Fruit fly (Drosophila melanogaster) whole organism, embryonic: ENCODE data around the gene Mis12.

Source experiments
- CG10274 ChIP-seq: fragments of 200-800 bp; sonication (Bioruptor generic); optimal IDR thresholded peaks from 3 replicates; lab custom pipeline; 2017; ENCODE audit warnings: missing biosample characterization, mild to moderate bottlenecking, missing genetic modification characterization
- CG10543 ChIP-seq: fragments of 200-800 bp; sonication (Bioruptor generic); optimal IDR thresholded peaks from 3 replicates; lab custom pipeline; 2017; ENCODE audit warnings: missing biosample characterization, mild to moderate bottlenecking, missing genetic modification characterization, moderate library complexity
- CG10654 ChIP-seq: fragments of 200-800 bp; sonication (Bioruptor generic); optimal IDR thresholded peaks from 2 replicates; lab custom pipeline; 2016; ENCODE audit warnings: missing biosample characterization, missing genetic modification characterization
- CG11247 ChIP-seq: fragments of 200-800 bp; sonication (Bioruptor generic); IDR thresholded peaks from 2 replicates; pipeline ENCODE4 v1.3.6; 2022; ENCODE audit warnings: missing biosample characterization, missing genetic modification characterization
- CG1233 ChIP-seq: fragments of 200-800 bp; sonication (Bioruptor generic); optimal IDR thresholded peaks from 4 replicates; lab custom pipeline; 2018; ENCODE audit warnings: missing biosample characterization, mild to moderate bottlenecking, missing genetic modification characterization
- CG12391 ChIP-seq: fragments of 200-800 bp; sonication (Bioruptor generic); optimal IDR thresholded peaks from 3 replicates; lab custom pipeline; 2018; ENCODE audit warnings: missing biosample characterization, mild to moderate bottlenecking, missing genetic modification characterization, moderate library complexity
- CG14014 ChIP-seq: fragments of 200-800 bp; sonication (Bioruptor generic); IDR thresholded peaks from 2 replicates; pipeline ENCODE4 v1.3.6; 2022; ENCODE audit warnings: missing biosample characterization, missing genetic modification characterization
- CG14710 ChIP-seq: fragments of 200-800 bp; sonication (Bioruptor generic); optimal IDR thresholded peaks from 3 replicates; lab custom pipeline; 2019; ENCODE audit warnings: missing biosample characterization, mild to moderate bottlenecking, missing genetic modification characterization, moderate library complexity
- CG14965 ChIP-seq: fragments of 200-800 bp; sonication (Bioruptor generic); optimal IDR thresholded peaks from 2 replicates; lab custom pipeline; 2016; ENCODE audit warnings: missing biosample characterization, missing genetic modification characterization, borderline replicate concordance
- CG15073 ChIP-seq: fragments of 200-800 bp; sonication (Bioruptor generic); optimal IDR thresholded peaks from 2 replicates; lab custom pipeline; 2016; ENCODE audit warnings: missing biosample characterization, missing genetic modification characterization
- CG1603 ChIP-seq: fragments of 200-800 bp; sonication (Bioruptor generic); optimal IDR thresholded peaks from 2 replicates; lab custom pipeline; 2019; ENCODE audit warnings: missing biosample characterization, mild to moderate bottlenecking, missing genetic modification characterization, moderate library complexity
- CG18011 ChIP-seq: fragments of 200-800 bp; sonication (Bioruptor generic); optimal IDR thresholded peaks from 2 replicates; lab custom pipeline; 2017; ENCODE audit warnings: missing biosample characterization, missing genetic modification characterization, mild to moderate bottlenecking, moderate library complexity, missing genotype
- CG31224 ChIP-seq: fragments of 200-800 bp; sonication (Bioruptor generic); IDR thresholded peaks from 2 replicates; pipeline ENCODE4 v1.3.6; 2022; ENCODE audit warnings: missing biosample characterization, missing genetic modification characterization
- CG31388 ChIP-seq: fragments of 200-800 bp; sonication (Bioruptor generic); optimal IDR thresholded peaks from 2 replicates; lab custom pipeline; 2016; ENCODE audit warnings: missing biosample characterization, missing genetic modification characterization
- CG4360 ChIP-seq: fragments of 200-800 bp; sonication (Bioruptor generic); IDR thresholded peaks from 2 replicates; pipeline ENCODE4 v1.3.6; 2022; ENCODE audit warnings: missing biosample characterization, missing genetic modification characterization
- CG5953 ChIP-seq: fragments of 200-800 bp; sonication (Bioruptor generic); IDR thresholded peaks from 2 replicates; pipeline ENCODE4 v1.3.6; 2022; ENCODE audit warnings: missing biosample characterization, missing genetic modification characterization
- CG7357 ChIP-seq: fragments of 200-800 bp; sonication (Bioruptor generic); IDR thresholded peaks from 3 replicates; pipeline ENCODE4 v1.3.6; 2022; ENCODE audit warnings: missing biosample characterization, missing genetic modification characterization
- CG8089 ChIP-seq: fragments of 200-800 bp; sonication (Bioruptor generic); optimal IDR thresholded peaks from 3 replicates; lab custom pipeline; 2016; ENCODE audit warnings: missing biosample characterization, missing genetic modification characterization
- CHES-1-like ChIP-seq: fragments of 200-800 bp; sonication (Bioruptor generic); optimal IDR thresholded peaks from 2 replicates; lab custom pipeline; 2016; ENCODE audit warnings: missing biosample characterization, missing genetic modification characterization
- CoRest ChIP-seq: fragments of 200-800 bp; sonication (Bioruptor generic); optimal IDR thresholded peaks from 3 replicates; lab custom pipeline; 2018; ENCODE audit warnings: missing biosample characterization, mild to moderate bottlenecking, missing genetic modification characterization, moderate library complexity
- Dip3 ChIP-seq: fragments of 200-800 bp; sonication (Bioruptor generic); optimal IDR thresholded peaks from 3 replicates; lab custom pipeline; 2016; ENCODE audit warnings: missing biosample characterization, missing genetic modification characterization
- HHEX ChIP-seq: fragments of 200-800 bp; sonication (Bioruptor generic); optimal IDR thresholded peaks from 3 replicates; lab custom pipeline; 2017; ENCODE audit warnings: missing biosample characterization, mild to moderate bottlenecking, missing genetic modification characterization, missing genetic modification reagents
- Hand ChIP-seq: fragments of 200-800 bp; sonication (Bioruptor generic); optimal IDR thresholded peaks from 2 replicates; lab custom pipeline; 2017; ENCODE audit warnings: mild to moderate bottlenecking, missing biosample characterization, missing genetic modification reagents, missing genetic modification characterization
- Hr39 ChIP-seq: fragments of >200 bp; optimal IDR thresholded peaks from 2 replicates; lab custom pipeline; 2017
- Mad ChIP-seq: fragments of 200-800 bp; sonication (Bioruptor generic); optimal IDR thresholded peaks from 2 replicates; lab custom pipeline; 2016; ENCODE audit warnings: missing biosample characterization, missing genetic modification characterization
- Med ChIP-seq: fragments of 200-800 bp; sonication (Bioruptor generic); peaks from one replicate; lab custom pipeline; 2016; ENCODE audit warnings: missing biosample characterization, missing genetic modification characterization, mild to moderate bottlenecking, inconsistent platforms, moderate library complexity
- Sox102F ChIP-seq: fragments of 200-800 bp; sonication (Bioruptor generic); optimal IDR thresholded peaks from 2 replicates; lab custom pipeline; 2018; ENCODE audit warnings: missing biosample characterization, mild to moderate bottlenecking, missing genetic modification characterization, moderate library complexity
- Spps ChIP-seq: fragments of 200-800 bp; sonication (Bioruptor generic); optimal IDR thresholded peaks from 2 replicates; lab custom pipeline; 2018; ENCODE audit warnings: missing biosample characterization, mild to moderate bottlenecking, missing genetic modification characterization
- Sry-β ChIP-seq: fragments of 200-800 bp; sonication (Bioruptor generic); optimal IDR thresholded peaks from 2 replicates; lab custom pipeline; 2018; ENCODE audit warnings: missing biosample characterization, mild to moderate bottlenecking, missing genetic modification characterization, moderate library complexity
- bowl ChIP-seq: fragments of 200-800 bp; sonication (Bioruptor generic); IDR thresholded peaks from 2 replicates; pipeline ENCODE4 v1.3.6; 2022; ENCODE audit warnings: missing biosample characterization, missing genetic modification characterization
- dimm ChIP-seq: fragments of 200-800 bp; sonication (Bioruptor generic); IDR thresholded peaks from 2 replicates; pipeline ENCODE4 v1.3.6; 2022; ENCODE audit warnings: missing biosample characterization, missing genetic modification characterization
- fd102C ChIP-seq: fragments of 200-800 bp; sonication (Bioruptor generic); optimal IDR thresholded peaks from 2 replicates; lab custom pipeline; 2018; ENCODE audit warnings: missing biosample characterization, mild to moderate bottlenecking, missing genetic modification characterization, moderate library complexity
- fd64A ChIP-seq: fragments of 200-800 bp; sonication (Bioruptor generic); optimal IDR thresholded peaks from 3 replicates; lab custom pipeline; 2018; ENCODE audit warnings: missing biosample characterization, mild to moderate bottlenecking, missing genetic modification characterization
- gro ChIP-seq: fragments of 200-800 bp; sonication (Bioruptor generic); optimal IDR thresholded peaks from 2 replicates; lab custom pipeline; 2016; ENCODE audit warnings: missing biosample characterization, missing genetic modification characterization
- klu ChIP-seq: fragments of 200-800 bp; sonication (Bioruptor generic); IDR thresholded peaks from 2 replicates; pipeline ENCODE4 v1.3.6; 2022; ENCODE audit warnings: missing biosample characterization, missing genetic modification characterization
- nerfin-1 ChIP-seq: fragments of 200-800 bp; sonication (Bioruptor generic); optimal IDR thresholded peaks from 3 replicates; lab custom pipeline; 2019; ENCODE audit warnings: missing biosample characterization, mild to moderate bottlenecking, missing genetic modification characterization, moderate library complexity
- nerfin-2 ChIP-seq: fragments of 200-800 bp; sonication (Bioruptor generic); IDR thresholded peaks from 2 replicates; pipeline ENCODE4 v1.3.6; 2022; ENCODE audit warnings: missing biosample characterization, missing genetic modification characterization; ENCODE audit not compliant: partially characterized antibody
- pnt ChIP-seq: fragments of 200-800 bp; sonication (Bioruptor generic); optimal IDR thresholded peaks from 3 replicates; lab custom pipeline; 2016; ENCODE audit warnings: missing biosample characterization, missing genetic modification characterization
- prd ChIP-seq, 3 experiments: fragments of >200 bp in 2 of 3; fragments of 200-800 bp in 1 of 3; sonication (Bioruptor generic) in 1 of 3; optimal IDR thresholded peaks in 2 of 3; IDR thresholded peaks in 1 of 3; 2 replicates in 2 of 3; 3 replicates in 1 of 3; pipeline versions ENCODE4 v1.3.6 to Lab custom; 2017 to 2022; ENCODE audit warnings: missing biosample characterization in 1 of 3, missing genetic modification characterization in 1 of 3
- repo ChIP-seq: fragments of 200-800 bp; sonication (Bioruptor generic); optimal IDR thresholded peaks from 2 replicates; lab custom pipeline; 2016; ENCODE audit warnings: missing biosample characterization, missing genetic modification characterization
- sens-2 ChIP-seq: fragments of 200-800 bp; sonication (Bioruptor generic); IDR thresholded peaks from 2 replicates; pipeline ENCODE4 v1.3.6; 2022; ENCODE audit warnings: missing biosample characterization, missing genetic modification characterization
- ssp ChIP-seq: fragments of 200-800 bp; sonication (Bioruptor generic); IDR thresholded peaks from 2 replicates; pipeline ENCODE4 v1.3.6; 2022; ENCODE audit warnings: missing biosample characterization, missing genetic modification characterization
- stc ChIP-seq: fragments of 200-800 bp; sonication (Bioruptor generic); IDR thresholded peaks from 2 replicates; pipeline ENCODE4 v1.3.6; 2022; ENCODE audit warnings: missing biosample characterization, missing genetic modification characterization
- tgo ChIP-seq: fragments of 200-800 bp; sonication (Bioruptor generic); IDR thresholded peaks from 3 replicates; pipeline ENCODE4 v1.3.6; 2022; ENCODE audit warnings: missing biosample characterization, missing genetic modification characterization
- toy ChIP-seq: fragments of 200-800 bp; sonication (Bioruptor generic); IDR thresholded peaks from 2 replicates; pipeline ENCODE4 v1.3.6; 2022; ENCODE audit warnings: missing biosample characterization, missing genetic modification characterization
- wdn ChIP-seq: fragments of 200-800 bp; sonication (Bioruptor generic); IDR thresholded peaks from 2 replicates; pipeline ENCODE4 v1.3.6; 2022; ENCODE audit warnings: missing biosample characterization, missing genetic modification characterization
- yki ChIP-seq: fragments of >200 bp; optimal IDR thresholded peaks from 3 replicates; lab custom pipeline; 2018
- zen ChIP-seq: fragments of 200-800 bp; sonication (Bioruptor generic); optimal IDR thresholded peaks from 3 replicates; lab custom pipeline; 2018; ENCODE audit warnings: missing biosample characterization, mild to moderate bottlenecking, missing genetic modification characterization, moderate library complexity

The Mis12 gene

DNA sequence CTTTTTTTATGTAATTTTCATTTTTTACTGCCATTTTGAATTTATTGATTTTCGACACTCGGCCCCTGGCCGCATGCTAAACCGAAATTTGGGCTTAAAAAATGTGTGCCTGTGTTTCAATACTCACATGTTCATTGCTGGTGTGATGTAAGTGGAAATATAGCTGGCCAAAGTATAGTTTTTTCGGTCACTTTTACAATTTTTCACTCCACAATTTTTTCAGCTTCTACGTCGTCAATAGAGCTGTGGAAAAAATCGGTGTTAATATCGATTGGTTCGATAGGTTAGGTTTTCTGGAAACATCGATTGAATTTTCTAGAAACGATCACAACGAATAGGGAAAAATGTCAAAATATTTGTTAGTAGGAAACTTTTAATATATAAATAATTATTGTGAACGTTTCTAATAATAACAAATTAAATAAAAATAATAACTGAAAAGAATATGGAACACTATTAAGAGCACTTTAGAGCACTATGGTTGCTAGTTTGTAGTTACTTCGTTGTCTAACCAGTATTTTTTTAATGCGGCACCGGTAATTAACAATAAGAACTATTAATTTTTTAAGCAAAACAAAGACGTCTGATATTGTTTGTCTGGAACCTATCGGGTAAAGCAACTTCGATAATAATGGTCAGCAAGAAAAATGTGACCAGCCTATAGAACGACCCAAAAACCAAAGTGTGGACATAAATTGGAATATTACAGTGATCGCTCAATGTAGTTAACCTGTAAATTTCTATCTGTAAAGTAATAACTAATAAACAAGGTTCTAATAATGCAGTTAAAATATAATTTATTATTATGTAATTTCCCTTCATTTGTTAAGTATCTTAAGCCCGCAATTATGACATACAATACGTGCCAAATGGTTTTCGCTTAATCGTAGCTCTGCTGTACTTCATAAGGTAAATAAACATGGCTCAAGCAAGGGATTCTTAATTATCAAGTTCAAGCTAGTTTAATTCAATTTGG is 13.3 kb downstream of the Mis12 start, which contains the start of the genes CG10077 and CG9948 (continued):
- TF ChIP-seq fd102C (peak; percentile 27), CG14014 (GFP tag; lab: Robert Waterston, UW) (peak; percentile 94), wdn (GFP tag; lab: Robert Waterston, UW) (peak; percentile 86), CG1233 (peak; percentile 86), dimm (peak; percentile 79), CG7357 (peak; percentile 77), Sox102F (peak; percentile 89), CG18011 (GFP tag; lab: Kevin White, UChicago) (peak; percentile 59), Dip3 (GFP tag; lab: Kevin White, UChicago) (peak; percentile 64), CG15073 (GFP tag; lab: Kevin White, UChicago) (no peak), HHEX (GFP tag; lab: Kevin White, UChicago) (peak; percentile 87), nerfin-1 (tag; lab: Kevin White, UChicago) (peak; percentile 85), CHES-1-like (GFP tag; lab: Kevin White, UChicago) (peak; percentile 32), CG8089 (GFP tag; lab: Kevin White, UChicago) (no peak), CG5953 (peak; percentile 83), CG14965 (no peak), zen (peak; percentile 87), ssp (GFP tag; lab: Robert Waterston, UW) (peak; percentile 72), nerfin-2 (GFP tag; lab: Robert Waterston, UW) (peak; percentile 76), stc (GFP tag; lab: Robert Waterston, UW) (peak; percentile 91), bowl (GFP tag; lab: Robert Waterston, UW) (peak; percentile 76; the same call in 1 of the 2 replicates), Hand (GFP tag; lab: Kevin White, UChicago) (peak; percentile 85), prd (optimal IDR thresholded peaks at IDR 0.05; lab: Kevin White, UChicago) (no peak), prd (GFP tag; IDR thresholded peaks at IDR 0.05; lab: Robert Waterston, UW) (peak; percentile 96), tgo (GFP tag; lab: Robert Waterston, UW) (peak; percentile 91), Med (peak; percentile 90), yki (no peak), sens-2 (GFP tag; lab: Robert Waterston, UW) (peak; percentile 76; the same call in 1 of the 2 replicates), Spps (tag; lab: Kevin White, UChicago) (peak; percentile 78), repo (GFP tag; lab: Kevin White, UChicago) (peak; percentile 16), CG1603 (tag; lab: Kevin White, UChicago) (peak; percentile 90), CG31388 (GFP tag; lab: Kevin White, UChicago) (peak; percentile 63), CG12391 (tag; lab: Kevin White, UChicago) (peak; percentile 93), toy (GFP tag; lab: Robert Waterston, UW) (0 out of 2 replicates have a peak, but pooled peaks have one; percentile 55), klu (peak; percentile 69), CG4360 (peak; percentile 56), CG11247 (GFP tag; lab: Robert Waterston, UW) (peak; percentile 80), Sry-β (peak; percentile 3), fd64A (GFP tag; lab: Kevin White, UChicago) (peak; percentile 51), CG10543 (GFP tag; lab: Kevin White, UChicago) (peak; percentile 88), Hr39 (lab: Kevin White, UChicago) (no peak), CoRest (tag; lab: Kevin White, UChicago) (peak; percentile 91), CG10274 (GFP tag; lab: Kevin White, UChicago) (peak; percentile 59), Mad (GFP tag; lab: Kevin White, UChicago) (peak; percentile 56), CG31224 (GFP tag; lab: Robert Waterston, UW) (peak; percentile 63), pnt (GFP tag; lab: Kevin White, UChicago) (peak; percentile 36), CG14710 (tag; lab: Kevin White, UChicago) (peak; percentile 89), CG10654 (GFP tag; lab: Kevin White, UChicago) (peak; percentile 79), gro (GFP tag; lab: Kevin White, UChicago) (peak; percentile 31)
